Fruit fly (Drosophila melanogaster) Kc167 (cell line): ENCODE data around the gene Ada1-2.

ENCODE experiments used
- Sin3A ChIP-seq: fragments of >200 bp; optimal IDR thresholded peaks from 2 replicates; lab custom pipeline; 2018; ENCODE audit warnings: missing external identifiers
- h ChIP-seq: fragments of >200 bp; optimal IDR thresholded peaks from 3 replicates; lab custom pipeline; 2018; ENCODE audit warnings: missing external identifiers
- insv ChIP-seq: fragments of >200 bp; optimal IDR thresholded peaks from 3 replicates; lab custom pipeline; 2018; ENCODE audit warnings: missing external identifiers

DNA sequence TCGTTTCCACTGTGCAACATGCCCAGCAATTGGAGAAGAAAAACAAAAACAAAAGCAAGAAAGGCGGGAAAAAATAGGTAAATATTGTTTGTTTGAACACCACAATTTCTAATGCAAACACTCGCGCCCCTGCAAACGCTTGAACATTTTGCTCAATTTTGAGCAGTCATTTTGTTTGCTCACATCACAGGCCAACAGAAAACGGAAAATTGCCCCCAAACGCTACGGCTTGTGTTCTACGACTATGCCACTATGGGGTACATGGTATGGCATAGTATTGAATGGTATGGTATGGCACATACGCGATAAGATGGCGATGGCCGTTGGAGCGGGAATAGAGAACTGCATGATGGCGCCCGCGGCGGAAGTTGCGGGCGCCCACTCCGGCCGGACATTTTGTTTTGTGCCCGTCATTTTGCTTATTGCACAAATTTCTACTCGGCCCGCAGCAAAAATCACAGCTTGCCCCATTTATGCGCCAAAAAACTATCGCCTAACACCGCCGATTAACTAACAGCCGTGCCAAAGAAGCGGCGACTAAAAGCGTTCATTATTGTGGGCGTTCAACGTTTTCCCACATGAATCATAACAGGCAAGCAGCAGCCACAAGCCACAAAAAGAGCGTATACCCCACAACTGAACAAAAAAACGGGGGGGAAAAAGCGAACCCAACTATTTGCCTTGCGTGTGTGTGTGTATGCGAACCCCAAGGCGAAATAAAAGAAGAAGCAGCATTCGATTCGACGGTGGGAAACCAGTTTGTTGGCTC, 11.7 kb downstream of the Ada1-2 start:
- TF ChIP-seq h (lab: Kevin White, UChicago) (no peak), insv (lab: Kevin White, UChicago) (no peak), Sin3A (lab: Kevin White, UChicago) (no peak)
